Fruit fly (Drosophila melanogaster): ENCODE data around the gene MnM.
A peak's percentile ranks its signal among the peaks of the same experiment; 100 is the strongest.

The MnM gene

DNA sequence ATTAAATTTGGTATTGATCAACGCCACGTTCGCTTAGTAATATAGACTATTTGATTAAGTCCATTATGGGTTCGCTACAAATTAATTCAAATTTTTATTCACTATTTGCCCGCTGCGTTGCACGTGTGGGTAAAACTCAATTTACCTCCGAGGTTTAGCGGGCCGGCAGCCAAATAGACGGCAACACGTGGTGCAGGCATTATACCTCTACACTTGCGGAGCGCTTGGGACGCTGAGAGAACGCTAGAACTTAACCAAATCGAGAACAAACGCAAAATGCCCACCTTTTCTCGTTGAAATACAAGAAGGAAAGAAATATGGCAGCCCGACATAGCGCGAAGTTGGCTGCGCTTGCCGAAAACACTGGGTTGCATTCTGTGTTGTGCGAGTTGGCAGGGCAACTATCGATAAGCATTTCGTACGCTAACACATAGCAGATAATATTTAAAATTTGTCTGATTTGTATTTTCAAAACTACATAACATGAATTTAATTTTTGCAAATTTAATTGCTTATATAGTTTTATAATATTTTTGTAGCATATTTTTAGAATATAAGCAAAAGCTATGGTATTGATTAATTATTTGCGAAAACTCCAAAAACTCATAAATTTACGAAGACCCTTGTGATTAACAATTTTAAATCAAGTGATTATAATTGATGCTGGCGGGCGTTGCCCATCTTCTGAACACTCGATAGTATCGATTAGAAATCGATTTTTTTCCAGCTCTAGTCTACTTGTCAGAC lies 44.4 kb upstream of the MnM start, which contains the start of the genes RpL28 and eIF1 (continued):
- peak; percentile 94 for TF ChIP-seq schlank (tag; optimal IDR thresholded peaks at IDR 0.05)
- peak; percentile 93 for TF ChIP-seq CG4424 (GFP tag; optimal IDR thresholded peaks at IDR 0.05)
- TF ChIP-seq sqz (GFP tag; optimal IDR thresholded peaks at IDR 0.05), result peak; percentile 86
- peak; percentile 71 for TF ChIP-seq CG7372 (GFP tag; IDR thresholded peaks at IDR 0.05)
- TF ChIP-seq HHEX (GFP tag; optimal IDR thresholded peaks at IDR 0.05), result peak; percentile 95
- TF ChIP-seq Dfd (GFP tag; optimal IDR thresholded peaks at IDR 0.05), result no peak
- peak; percentile 69 for TF ChIP-seq tx (GFP tag; optimal IDR thresholded peaks at IDR 0.05)
- peak; percentile 83 for TF ChIP-seq CG12155 (GFP tag; optimal IDR thresholded peaks at IDR 0.05)
- peak; percentile 88 for TF ChIP-seq zen (tag; optimal IDR thresholded peaks at IDR 0.05)
- TF ChIP-seq esg (GFP tag; conservative IDR thresholded peaks at IDR 0.05), result peak; percentile 66
- TF ChIP-seq CG14860 (GFP tag; IDR thresholded peaks at IDR 0.05; ENCODE audit: partially characterized antibody), result peak; percentile 60; the same call in 2 of the 3 replicates
- peak; percentile 89 for TF ChIP-seq CG9609 (GFP tag; optimal IDR thresholded peaks at IDR 0.05)
- TF ChIP-seq CG16815 (GFP tag; optimal IDR thresholded peaks at IDR 0.05), result peak; percentile 78
- TF ChIP-seq bigmax (GFP tag; optimal IDR thresholded peaks at IDR 0.05), result peak; percentile 74
- peak; percentile 84 for TF ChIP-seq HmgZ (tag; optimal IDR thresholded peaks at IDR 0.05)
- TF ChIP-seq Vsx1 (GFP tag; optimal IDR thresholded peaks at IDR 0.05), result peak; percentile 92
- peak; percentile 58 for TF ChIP-seq Adf1 (GFP tag; IDR thresholded peaks at IDR 0.05)
- peak; percentile 87 for TF ChIP-seq ase (GFP tag; IDR thresholded peaks at IDR 0.05)
- peak; percentile 83 for TF ChIP-seq D19B (GFP tag; optimal IDR thresholded peaks at IDR 0.05)
- peak; percentile 73 for TF ChIP-seq CG14014 (GFP tag; IDR thresholded peaks at IDR 0.05)
- peak; percentile 89 for TF ChIP-seq Sry-δ (GFP tag; optimal IDR thresholded peaks at IDR 0.05)
- TF ChIP-seq sens (GFP tag), result peak; percentile 97
- TF ChIP-seq CG10321 (GFP tag; IDR thresholded peaks at IDR 0.05), result peak; percentile 73
- peak; percentile 81; the same call in 1 of the 2 replicates for TF ChIP-seq unc-4 (GFP tag; IDR thresholded peaks at IDR 0.05; ENCODE audit: partially characterized antibody)
- TF ChIP-seq CG43689 (GFP tag; IDR thresholded peaks at IDR 0.05), result peak; percentile 83
- peak; percentile 87 for TF ChIP-seq Dll (GFP tag; IDR thresholded peaks at IDR 0.05; ENCODE audit: partially characterized antibody)
- peak; percentile 90 for TF ChIP-seq Dbx (GFP tag; IDR thresholded peaks at IDR 0.05)
- peak; percentile 87 for TF ChIP-seq sens-2 (GFP tag; IDR thresholded peaks at IDR 0.05)
- peak; percentile 88 for TF ChIP-seq Asciz (GFP tag; optimal IDR thresholded peaks at IDR 0.05)
- TF ChIP-seq hb (GFP tag; IDR thresholded peaks at IDR 0.05; ENCODE audit: partially characterized antibody), result peak; percentile 74; the same call in 1 of the 3 replicates
- peak; percentile 32 to 79 for TF ChIP-seq bsh (GFP tag; optimal IDR thresholded peaks at IDR 0.05)
- peak; percentile 87 for TF ChIP-seq maf-S (GFP tag; optimal IDR thresholded peaks at IDR 0.05)
- TF ChIP-seq CG17912 (GFP tag; optimal IDR thresholded peaks at IDR 0.05), result peak; percentile 91
- TF ChIP-seq ato (GFP tag; IDR thresholded peaks at IDR 0.05; ENCODE audit: partially characterized antibody), result no peak; the same call in none of the 2 replicates
- peak; percentile 77 for TF ChIP-seq CG12299 (tag; optimal IDR thresholded peaks at IDR 0.05)
- TF ChIP-seq CG9797 (GFP tag; optimal IDR thresholded peaks at IDR 0.05), result peak; percentile 71
- TF ChIP-seq fd3F (GFP tag; optimal IDR thresholded peaks at IDR 0.05), result peak; percentile 87
- peak; percentile 92 for TF ChIP-seq luna (GFP tag; optimal IDR thresholded peaks at IDR 0.05)
- TF ChIP-seq Scr (GFP tag; IDR thresholded peaks at IDR 0.05; ENCODE audit: partially characterized antibody), result peak; percentile 88
- TF ChIP-seq Ravus (GFP tag; IDR thresholded peaks at IDR 0.05), result no peak; the same call in 1 of the 2 replicates
- TF ChIP-seq lab (GFP tag; optimal IDR thresholded peaks at IDR 0.05), result peak; percentile 60
- peak; percentile 95 for TF ChIP-seq CG7271 (tag; optimal IDR thresholded peaks at IDR 0.05)
- TF ChIP-seq CG4360 (GFP tag; IDR thresholded peaks at IDR 0.05), result peak; percentile 59; the same call in 1 of the 2 replicates
- peak; percentile 70 for TF ChIP-seq E2f1 (GFP tag; IDR thresholded peaks at IDR 0.05)
- peak; percentile 81 for TF ChIP-seq fu2 (GFP tag; optimal IDR thresholded peaks at IDR 0.05)
- peak; percentile 80; the same call in 2 of the 3 replicates for TF ChIP-seq Mrtf (GFP tag; IDR thresholded peaks at IDR 0.05)
- TF ChIP-seq CG15479 (GFP tag; optimal IDR thresholded peaks at IDR 0.05), result peak; percentile 49
- no peak for TF ChIP-seq dmrt99B (tag; optimal IDR thresholded peaks at IDR 0.05)
